Fruit fly (Drosophila melanogaster) whole organism, embryonic: Measurements from ENCODE around the gene Ube3a.

ENCODE experiments used
- Abd-B ChIP-seq: fragments of 200-800 bp; sonication (Bioruptor generic); optimal IDR thresholded peaks from 2 replicates; lab custom pipeline; 2018; ENCODE audit warnings: missing biosample characterization, mild to moderate bottlenecking, missing genetic modification characterization, moderate library complexity
- Antp ChIP-seq: fragments of 200-800 bp; sonication (Bioruptor generic); optimal IDR thresholded peaks from 3 replicates; lab custom pipeline; 2016; ENCODE audit warnings: missing biosample characterization, missing genetic modification characterization
- Asciz ChIP-seq: fragments of 200-800 bp; sonication (Bioruptor generic); optimal IDR thresholded peaks from 2 replicates; lab custom pipeline; 2017; ENCODE audit warnings: missing biosample characterization, mild to moderate bottlenecking, missing genetic modification characterization, missing genetic modification reagents
- Bdp1 ChIP-seq: fragments of 200-800 bp; sonication (Bioruptor generic); optimal IDR thresholded peaks from 3 replicates; lab custom pipeline; 2016; ENCODE audit warnings: missing biosample characterization, missing genetic modification characterization
- CG10147 ChIP-seq: fragments of 200-800 bp; sonication (Bioruptor generic); optimal IDR thresholded peaks from 2 replicates; lab custom pipeline; 2019; ENCODE audit warnings: missing biosample characterization, mild to moderate bottlenecking, missing genetic modification characterization, moderate library complexity
- CG11456 ChIP-seq: fragments of 200-800 bp; sonication (Bioruptor generic); IDR thresholded peaks from 3 replicates; pipeline ENCODE4 v1.3.6; 2022; ENCODE audit warnings: missing biosample characterization, missing genetic modification characterization
- CG12299 ChIP-seq: fragments of 200-800 bp; sonication (Bioruptor generic); optimal IDR thresholded peaks from 2 replicates; lab custom pipeline; 2018; ENCODE audit warnings: missing biosample characterization, mild to moderate bottlenecking, missing genetic modification characterization
- CG13287 ChIP-seq: fragments of 200-800 bp; sonication (Bioruptor generic); IDR thresholded peaks from 2 replicates; pipeline ENCODE4 v1.3.6; 2022; ENCODE audit warnings: missing biosample characterization, missing genetic modification characterization; ENCODE audit not compliant: partially characterized antibody
- CG14860 ChIP-seq: fragments of 200-800 bp; sonication (Bioruptor generic); IDR thresholded peaks from 3 replicates; pipeline ENCODE4 v1.3.6; 2022; ENCODE audit warnings: missing biosample characterization, missing genetic modification characterization; ENCODE audit not compliant: partially characterized antibody
- CG15011 ChIP-seq: fragments of 200-800 bp; sonication (Bioruptor generic); optimal IDR thresholded peaks from 3 replicates; lab custom pipeline; 2018; ENCODE audit warnings: missing biosample characterization, mild to moderate bottlenecking, missing genetic modification characterization
- CG17385 ChIP-seq: fragments of 200-800 bp; sonication (Bioruptor generic); optimal IDR thresholded peaks from 3 replicates; lab custom pipeline; 2018; ENCODE audit warnings: missing biosample characterization, mild to moderate bottlenecking, missing genetic modification characterization
- CG17829 ChIP-seq: fragments of 200-800 bp; optimal IDR thresholded peaks from 2 replicates; lab custom pipeline; 2019; ENCODE audit warnings: missing biosample characterization, mild to moderate bottlenecking, missing genetic modification characterization, moderate library complexity
- CG2678 ChIP-seq: fragments of 200-800 bp; sonication (Bioruptor generic); optimal IDR thresholded peaks from 3 replicates; lab custom pipeline; 2019; ENCODE audit warnings: missing biosample characterization, mild to moderate bottlenecking, missing genetic modification characterization, moderate library complexity
- CG42726 ChIP-seq: fragments of 200-800 bp; sonication (Bioruptor generic); IDR thresholded peaks from 2 replicates; pipeline ENCODE4 v1.3.6; 2022; ENCODE audit warnings: missing biosample characterization, missing genetic modification characterization; ENCODE audit not compliant: partially characterized antibody
- CG4707 ChIP-seq: fragments of 200-800 bp; sonication (Bioruptor generic); optimal IDR thresholded peaks from 2 replicates; lab custom pipeline; 2018; ENCODE audit warnings: missing biosample characterization, mild to moderate bottlenecking, missing genetic modification characterization, moderate library complexity
- CG4820 ChIP-seq: fragments of 200-800 bp; sonication (Bioruptor generic); optimal IDR thresholded peaks from 3 replicates; lab custom pipeline; 2016; ENCODE audit warnings: missing biosample characterization, missing genetic modification characterization
- CG6272 ChIP-seq: fragments of 200-800 bp; sonication (Bioruptor generic); IDR thresholded peaks from 2 replicates; pipeline ENCODE4 v1.3.6; 2022; ENCODE audit warnings: missing biosample characterization, missing genetic modification characterization
- CG6765 ChIP-seq: fragments of 200-800 bp; sonication (Bioruptor generic); optimal IDR thresholded peaks from 3 replicates; lab custom pipeline; 2017; ENCODE audit warnings: missing biosample characterization, mild to moderate bottlenecking, missing genetic modification characterization
- CG8089 ChIP-seq: fragments of 200-800 bp; sonication (Bioruptor generic); optimal IDR thresholded peaks from 3 replicates; lab custom pipeline; 2016; ENCODE audit warnings: missing biosample characterization, missing genetic modification characterization
- CG8281 ChIP-seq: fragments of 200-800 bp; sonication (Bioruptor generic); optimal IDR thresholded peaks from 2 replicates; lab custom pipeline; 2018; ENCODE audit warnings: missing biosample characterization, mild to moderate bottlenecking, missing genetic modification characterization, moderate library complexity
- CG8290 ChIP-seq, 3 experiments: fragments of 200-800 bp; sonication (Bioruptor generic); optimal IDR thresholded peaks; 2 replicates each; lab custom pipeline; 2016 to 2019; ENCODE audit warnings: missing biosample characterization in 3 of 3, missing genetic modification characterization in 3 of 3, mild to moderate bottlenecking in 2 of 3, moderate library complexity in 1 of 3
- Dbx ChIP-seq: fragments of 200-800 bp; sonication (Bioruptor generic); IDR thresholded peaks from 3 replicates; pipeline ENCODE4 v1.3.6; 2022; ENCODE audit warnings: missing biosample characterization, missing genetic modification characterization
- Fer3 ChIP-seq: fragments of 200-800 bp; sonication (Bioruptor generic); optimal IDR thresholded peaks from 2 replicates; lab custom pipeline; 2018; ENCODE audit warnings: missing biosample characterization, mild to moderate bottlenecking, missing genetic modification characterization, moderate library complexity
- HHEX ChIP-seq: fragments of 200-800 bp; sonication (Bioruptor generic); optimal IDR thresholded peaks from 3 replicates; lab custom pipeline; 2017; ENCODE audit warnings: missing biosample characterization, mild to moderate bottlenecking, missing genetic modification characterization, missing genetic modification reagents
- Hsf ChIP-seq: fragments of 200-800 bp; sonication (Bioruptor generic); optimal IDR thresholded peaks from 3 replicates; lab custom pipeline; 2016; ENCODE audit warnings: missing biosample characterization, missing genetic modification characterization
- Mrtf ChIP-seq: fragments of 200-800 bp; sonication (Bioruptor generic); IDR thresholded peaks from 3 replicates; pipeline ENCODE4 v1.3.6; 2022; ENCODE audit warnings: missing biosample characterization, missing genetic modification characterization
- NfI ChIP-seq: fragments of 200-800 bp; sonication (Bioruptor generic); optimal IDR thresholded peaks from 3 replicates; lab custom pipeline; 2018; ENCODE audit warnings: missing biosample characterization, mild to moderate bottlenecking, missing genetic modification characterization, moderate library complexity
- Six4 ChIP-seq: fragments of 200-800 bp; sonication (Bioruptor generic); optimal IDR thresholded peaks from 2 replicates; lab custom pipeline; 2016; ENCODE audit warnings: missing biosample characterization, missing genetic modification characterization
- aop ChIP-seq: fragments of 200-800 bp; sonication (Bioruptor generic); IDR thresholded peaks from 2 replicates; pipeline ENCODE4 v1.3.6; 2022; ENCODE audit warnings: missing biosample characterization, missing genetic modification characterization
- ato ChIP-seq: fragments of 200-800 bp; sonication (Bioruptor generic); IDR thresholded peaks from 2 replicates; pipeline ENCODE4 v1.3.6; 2022; ENCODE audit warnings: missing biosample characterization, missing genetic modification characterization; ENCODE audit not compliant: partially characterized antibody
- bcd ChIP-seq: fragments of 200-800 bp; sonication (Bioruptor generic); optimal IDR thresholded peaks from 2 replicates; lab custom pipeline; 2017; ENCODE audit warnings: missing biosample characterization, mild to moderate bottlenecking, missing genetic modification characterization
- btn ChIP-seq: fragments of 200-800 bp; sonication (Bioruptor generic); optimal IDR thresholded peaks from 2 replicates; lab custom pipeline; 2016; ENCODE audit warnings: missing biosample characterization, missing genetic modification characterization
- cad ChIP-seq: fragments of >200 bp; optimal IDR thresholded peaks from 2 replicates; lab custom pipeline; 2017; ENCODE audit warnings: missing biosample characterization, missing genetic modification characterization
- gcm ChIP-seq: fragments of 200-800 bp; sonication (Bioruptor generic); optimal IDR thresholded peaks from 2 replicates; lab custom pipeline; 2019; ENCODE audit warnings: missing biosample characterization, mild to moderate bottlenecking, missing genetic modification characterization, moderate library complexity
- gfzf ChIP-seq: fragments of 200-800 bp; sonication (Bioruptor generic); optimal IDR thresholded peaks from 2 replicates; lab custom pipeline; 2016; ENCODE audit warnings: missing biosample characterization, mild to moderate bottlenecking, missing genetic modification characterization, moderate library complexity
- gro ChIP-seq: fragments of 200-800 bp; sonication (Bioruptor generic); optimal IDR thresholded peaks from 2 replicates; lab custom pipeline; 2016; ENCODE audit warnings: missing biosample characterization, missing genetic modification characterization
- gsb ChIP-seq: fragments of 200-800 bp; sonication (Bioruptor generic); IDR thresholded peaks from 2 replicates; pipeline ENCODE4 v1.3.6; 2022; ENCODE audit warnings: missing biosample characterization, missing genetic modification characterization
- hkb ChIP-seq, 2 experiments: fragments of 200-800 bp in 1 of 2; fragments of >200 bp in 1 of 2; sonication (Bioruptor generic) in 1 of 2; IDR thresholded peaks in 1 of 2; optimal IDR thresholded peaks in 1 of 2; 2 replicates each; pipeline versions ENCODE4 v1.3.6 to Lab custom; 2017 to 2022; ENCODE audit warnings: missing biosample characterization in 1 of 2, missing genetic modification characterization in 1 of 2
- insv ChIP-seq, 2 experiments: fragments of 200-800 bp; sonication (Bioruptor generic); optimal IDR thresholded peaks; 3 replicates each; lab custom pipeline; 2016 to 2018; ENCODE audit warnings: missing biosample characterization in 2 of 2, missing genetic modification characterization in 2 of 2
- lmd ChIP-seq: fragments of 200-800 bp; sonication (Bioruptor generic); IDR thresholded peaks from 2 replicates; pipeline ENCODE4 v1.3.6; 2022; ENCODE audit warnings: missing biosample characterization, missing genetic modification characterization
- lola ChIP-seq, 3 experiments: fragments of >200 bp in 2 of 3; fragments of 200-800 bp in 1 of 3; sonication (Bioruptor generic) in 1 of 3; optimal IDR thresholded peaks; 2 replicates each; lab custom pipeline; 2017 to 2019; ENCODE audit warnings: missing biosample characterization in 3 of 3, missing genetic modification characterization in 3 of 3, mild to moderate bottlenecking in 1 of 3, moderate library complexity in 1 of 3
- maf-S ChIP-seq: fragments of 200-800 bp; sonication (Bioruptor generic); optimal IDR thresholded peaks from 2 replicates; lab custom pipeline; 2016; ENCODE audit warnings: missing biosample characterization, missing genetic modification characterization
- peb ChIP-seq: fragments of 200-800 bp; sonication (Bioruptor generic); IDR thresholded peaks from 2 replicates; pipeline ENCODE4 v1.3.6; 2022; ENCODE audit warnings: missing biosample characterization, missing genetic modification characterization
- ro ChIP-seq: fragments of 200-800 bp; sonication (Bioruptor generic); IDR thresholded peaks from 2 replicates; pipeline ENCODE4 v1.3.6; 2022; ENCODE audit warnings: missing biosample characterization, missing genetic modification characterization
- sd ChIP-seq: fragments of 200-800 bp; sonication (Bioruptor generic); optimal IDR thresholded peaks from 3 replicates; lab custom pipeline; 2018; ENCODE audit warnings: missing biosample characterization, mild to moderate bottlenecking, missing genetic modification characterization, moderate library complexity
- slou ChIP-seq: fragments of 200-800 bp; sonication (Bioruptor generic); optimal IDR thresholded peaks from 3 replicates; lab custom pipeline; 2016; ENCODE audit warnings: missing biosample characterization, missing genetic modification characterization
- sr ChIP-seq: fragments of 200-800 bp; sonication (Bioruptor generic); IDR thresholded peaks from 3 replicates; pipeline ENCODE4 v1.3.6; 2022; ENCODE audit warnings: missing biosample characterization, missing genetic modification characterization
- ssp ChIP-seq: fragments of 200-800 bp; sonication (Bioruptor generic); IDR thresholded peaks from 2 replicates; pipeline ENCODE4 v1.3.6; 2022; ENCODE audit warnings: missing biosample characterization, missing genetic modification characterization
- tup ChIP-seq: fragments of 200-800 bp; sonication (Bioruptor generic); optimal IDR thresholded peaks from 2 replicates; lab custom pipeline; 2016; ENCODE audit warnings: missing biosample characterization, mild to moderate bottlenecking, missing genetic modification characterization, moderate library complexity

Gene Ube3a

dm6 chr3L:11210517-11210916 is at the start of gene Ube3a, which contains the start of gene CG7600 (continued):
- peak; percentile 2 for TF ChIP-seq CG4820 (GFP tag; lab: Kevin White, UChicago)
- TF ChIP-seq sr = no peak
- TF ChIP-seq cad = no peak
- TF ChIP-seq CG42726 (GFP tag; lab: Robert Waterston, UW) = peak; percentile 91; the same call in 1 of the 2 replicates
- no peak for TF ChIP-seq CG4707 (GFP tag; lab: Kevin White, UChicago)
- TF ChIP-seq Abd-B (GFP tag; lab: Kevin White, UChicago) = no peak
- no peak for TF ChIP-seq CG8089 (GFP tag; lab: Kevin White, UChicago)
- peak; percentile 100 for TF ChIP-seq CG14860 (GFP tag; lab: Robert Waterston, UW)
- peak; percentile 56 for TF ChIP-seq CG8290 (GFP tag; optimal IDR thresholded peaks at IDR 0.05; lab: Kevin White, UChicago)
- peak in 1 of 2 experiments; percentile 88 for TF ChIP-seq CG8290 (tag; optimal IDR thresholded peaks at IDR 0.05; lab: Kevin White, UChicago)
- peak; percentile 26 for TF ChIP-seq Fer3
- TF ChIP-seq CG2678 (tag; lab: Kevin White, UChicago) = peak; percentile 45
- no peak for TF ChIP-seq CG11456
- TF ChIP-seq CG15011 (GFP tag; lab: Kevin White, UChicago) = no peak
- TF ChIP-seq Mrtf (GFP tag; lab: Robert Waterston, UW) = no peak
- TF ChIP-seq ssp (GFP tag; lab: Robert Waterston, UW) = peak; percentile 38; the same call in 1 of the 2 replicates
- no peak for TF ChIP-seq hkb (optimal IDR thresholded peaks at IDR 0.05; lab: Kevin White, UChicago)
- peak; percentile 34; the same call in 1 of the 2 replicates for TF ChIP-seq hkb (GFP tag; IDR thresholded peaks at IDR 0.05; lab: Robert Waterston, UW)
- TF ChIP-seq maf-S = no peak
- TF ChIP-seq aop = no peak
- peak; percentile 52 for TF ChIP-seq gfzf (GFP tag; lab: Kevin White, UChicago)
- TF ChIP-seq CG10147 (GFP tag; lab: Kevin White, UChicago) = peak; percentile 39
- TF ChIP-seq CG6272 = no peak
- TF ChIP-seq Dbx (GFP tag; lab: Robert Waterston, UW) = peak; percentile 66; the same call in 2 of the 3 replicates
- TF ChIP-seq CG12299 = peak; percentile 42
- no peak for TF ChIP-seq Bdp1 (GFP tag; lab: Kevin White, UChicago)
- no peak for TF ChIP-seq ro
- TF ChIP-seq tup (GFP tag; lab: Kevin White, UChicago) = no peak
- peak; percentile 20 for TF ChIP-seq CG17385 (GFP tag; lab: Kevin White, UChicago)
- no peak for TF ChIP-seq CG6765
- no peak for TF ChIP-seq CG8281 (tag; lab: Kevin White, UChicago)
- peak; percentile 84 for TF ChIP-seq sd (tag; lab: Kevin White, UChicago)
- peak; percentile 2 for TF ChIP-seq gcm (GFP tag; lab: Kevin White, UChicago)
- TF ChIP-seq bcd (GFP tag; lab: Kevin White, UChicago) = peak; percentile 40
- TF ChIP-seq insv (GFP tag; optimal IDR thresholded peaks at IDR 0.05; lab: Kevin White, UChicago) = peak in 1 of 2 experiments; percentile 73
- TF ChIP-seq NfI (GFP tag; lab: Kevin White, UChicago) = peak; percentile 48
- peak; percentile 22 for TF ChIP-seq Six4
- TF ChIP-seq HHEX (GFP tag; lab: Kevin White, UChicago) = no peak
- peak; percentile 63 for TF ChIP-seq gro
- peak; percentile 100 for TF ChIP-seq ato (GFP tag; lab: Robert Waterston, UW)
- no peak for TF ChIP-seq Asciz (GFP tag; lab: Kevin White, UChicago)
- peak; percentile 69 for TF ChIP-seq CG17829 (tag; lab: Kevin White, UChicago)
- TF ChIP-seq gsb (GFP tag; lab: Robert Waterston, UW) = no peak
- TF ChIP-seq CG13287 = peak; percentile 100
- no peak for TF ChIP-seq peb
- TF ChIP-seq Antp (GFP tag; lab: Kevin White, UChicago) = peak; percentile 36
- TF ChIP-seq lola (GFP tag; optimal IDR thresholded peaks at IDR 0.05; lab: Kevin White, UChicago) = peak in 1 of 3 experiments; percentile 22
- no peak for TF ChIP-seq btn (GFP tag; lab: Kevin White, UChicago)
- TF ChIP-seq lmd (GFP tag; lab: Robert Waterston, UW) = peak; percentile 32; the same call in 1 of the 2 replicates
- no peak for TF ChIP-seq slou
- TF ChIP-seq Hsf (GFP tag; lab: Kevin White, UChicago) = peak; percentile 53
